Fruit fly (Drosophila melanogaster) whole organism, embryonic: ENCODE results near the gene Dhdds.

ENCODE experiments used
- Adf1 ChIP-seq: fragments of 200-800 bp; sonication (Bioruptor generic); IDR thresholded peaks from 2 replicates; pipeline ENCODE4 v1.3.6; 2022; ENCODE audit warnings: missing biosample characterization, missing genetic modification characterization
- Atf3 ChIP-seq: fragments of 200-800 bp; sonication (Bioruptor generic); optimal IDR thresholded peaks from 3 replicates; lab custom pipeline; 2016; ENCODE audit warnings: missing biosample characterization, missing genetic modification characterization
- CG10366 ChIP-seq: fragments of 200-800 bp; sonication (Bioruptor generic); IDR thresholded peaks from 2 replicates; pipeline ENCODE4 v1.3.6; 2022; ENCODE audit warnings: missing biosample characterization, missing genetic modification characterization
- CG15514 ChIP-seq: fragments of 200-800 bp; sonication (Bioruptor generic); optimal IDR thresholded peaks from 3 replicates; lab custom pipeline; 2017; ENCODE audit warnings: missing biosample characterization, missing genetic modification characterization, mild to moderate bottlenecking, moderate library complexity, missing genetic modification reagents
- CG17186 ChIP-seq: fragments of 200-800 bp; sonication (Bioruptor generic); optimal IDR thresholded peaks from 3 replicates; lab custom pipeline; 2017; ENCODE audit warnings: missing biosample characterization, missing genetic modification reagents, missing genetic modification characterization
- CG30403 ChIP-seq: fragments of 200-800 bp; sonication (Bioruptor generic); optimal IDR thresholded peaks from 3 replicates; lab custom pipeline; 2016; ENCODE audit warnings: missing biosample characterization, missing genetic modification characterization
- CG32532 ChIP-seq: fragments of 200-800 bp; sonication (Bioruptor generic); IDR thresholded peaks from 2 replicates; pipeline ENCODE4 v1.3.6; 2022; ENCODE audit warnings: missing biosample characterization, missing genetic modification characterization
- CG3281 ChIP-seq: fragments of 200-800 bp; sonication (Bioruptor generic); optimal IDR thresholded peaks from 3 replicates; lab custom pipeline; 2017; ENCODE audit warnings: missing biosample characterization, mild to moderate bottlenecking, missing genetic modification characterization
- CG3995 ChIP-seq: fragments of 200-800 bp; sonication (Bioruptor generic); optimal IDR thresholded peaks from 3 replicates; lab custom pipeline; 2016; ENCODE audit warnings: missing biosample characterization, missing genetic modification characterization
- CG6791 ChIP-seq: fragments of 200-800 bp; sonication (Bioruptor generic); IDR thresholded peaks from 3 replicates; pipeline ENCODE4 v1.3.6; 2022; ENCODE audit warnings: missing biosample characterization, missing genetic modification characterization; ENCODE audit not compliant: partially characterized antibody
- CG7556 ChIP-seq: fragments of 200-800 bp; sonication (Bioruptor generic); optimal IDR thresholded peaks from 2 replicates; lab custom pipeline; 2017; ENCODE audit warnings: missing biosample characterization, mild to moderate bottlenecking, missing genetic modification characterization
- CG7928 ChIP-seq: fragments of 200-800 bp; sonication (Bioruptor generic); optimal IDR thresholded peaks from 2 replicates; lab custom pipeline; 2017; ENCODE audit warnings: missing biosample characterization, mild to moderate bottlenecking, missing genetic modification characterization
- CG8290 ChIP-seq, 3 experiments: fragments of 200-800 bp; sonication (Bioruptor generic); optimal IDR thresholded peaks; 2 replicates each; lab custom pipeline; 2016 to 2019; ENCODE audit warnings: missing biosample characterization in 3 of 3, missing genetic modification characterization in 3 of 3, mild to moderate bottlenecking in 2 of 3, moderate library complexity in 1 of 3
- Dll ChIP-seq: fragments of 200-800 bp; sonication (Bioruptor generic); IDR thresholded peaks from 4 replicates; pipeline ENCODE4 v1.3.6; 2022; ENCODE audit warnings: missing biosample characterization, missing genetic modification characterization; ENCODE audit not compliant: partially characterized antibody
- Dref ChIP-seq: fragments of 200-800 bp; sonication (Bioruptor generic); IDR thresholded peaks from 2 replicates; pipeline ENCODE4 v1.3.6; 2022; ENCODE audit warnings: missing biosample characterization, missing genetic modification characterization
- E2f1 ChIP-seq: fragments of 200-800 bp; sonication (Bioruptor generic); IDR thresholded peaks from 2 replicates; pipeline ENCODE4 v1.3.6; 2022; ENCODE audit warnings: missing biosample characterization, missing genetic modification characterization
- Gug ChIP-seq: fragments of 200-800 bp; sonication (Bioruptor generic); IDR thresholded peaks from 4 replicates; pipeline ENCODE4 v1.3.6; 2022; ENCODE audit warnings: missing biosample characterization, missing genetic modification characterization
- HHEX ChIP-seq: fragments of 200-800 bp; sonication (Bioruptor generic); optimal IDR thresholded peaks from 3 replicates; lab custom pipeline; 2017; ENCODE audit warnings: missing biosample characterization, mild to moderate bottlenecking, missing genetic modification characterization, missing genetic modification reagents
- HmgZ ChIP-seq: fragments of 200-800 bp; sonication (Bioruptor generic); optimal IDR thresholded peaks from 2 replicates; lab custom pipeline; 2018; ENCODE audit warnings: missing biosample characterization, mild to moderate bottlenecking, missing genetic modification characterization
- MESR4 ChIP-seq: fragments of 200-800 bp; sonication (Bioruptor generic); optimal IDR thresholded peaks from 2 replicates; lab custom pipeline; 2018; ENCODE audit warnings: missing biosample characterization, mild to moderate bottlenecking, missing genetic modification characterization, moderate library complexity
- Mad ChIP-seq: fragments of 200-800 bp; sonication (Bioruptor generic); optimal IDR thresholded peaks from 2 replicates; lab custom pipeline; 2016; ENCODE audit warnings: missing biosample characterization, missing genetic modification characterization
- Pdp1 ChIP-seq, 2 experiments: fragments of 200-800 bp; sonication (Bioruptor generic); optimal IDR thresholded peaks; 3 replicates each; lab custom pipeline; 2016; ENCODE audit warnings: missing biosample characterization in 2 of 2, missing genetic modification characterization in 2 of 2, mild to moderate bottlenecking in 1 of 2, moderate library complexity in 1 of 2
- Ptx1 ChIP-seq: fragments of 200-800 bp; sonication (Bioruptor generic); IDR thresholded peaks from 2 replicates; pipeline ENCODE4 v1.3.6; 2022; ENCODE audit warnings: missing biosample characterization, missing genetic modification characterization
- bab2 ChIP-seq: fragments of 200-800 bp; sonication (Bioruptor generic); optimal IDR thresholded peaks from 2 replicates; lab custom pipeline; 2016; ENCODE audit warnings: missing biosample characterization, missing genetic modification characterization
- bsh ChIP-seq, 2 experiments: fragments of 200-800 bp; sonication (Bioruptor generic); optimal IDR thresholded peaks; 2 replicates each; lab custom pipeline; 2017 to 2018; ENCODE audit warnings: mild to moderate bottlenecking in 2 of 2, missing biosample characterization in 2 of 2, missing genetic modification characterization in 2 of 2, moderate library complexity in 1 of 2
- dysf ChIP-seq: fragments of 200-800 bp; sonication (Bioruptor generic); IDR thresholded peaks from 3 replicates; pipeline ENCODE4 v1.3.6; 2022; ENCODE audit warnings: missing biosample characterization, missing genetic modification characterization
- exex ChIP-seq: fragments of 200-800 bp; sonication (Bioruptor generic); optimal IDR thresholded peaks from 4 replicates; lab custom pipeline; 2018; ENCODE audit warnings: missing biosample characterization, mild to moderate bottlenecking, missing genetic modification characterization, moderate library complexity
- jing ChIP-seq: fragments of 200-800 bp; sonication (Bioruptor generic); optimal IDR thresholded peaks from 2 replicates; lab custom pipeline; 2018; ENCODE audit warnings: missing biosample characterization, mild to moderate bottlenecking, missing genetic modification characterization
- kay ChIP-seq: fragments of 200-800 bp; sonication (Bioruptor generic); optimal IDR thresholded peaks from 2 replicates; lab custom pipeline; 2016; ENCODE audit warnings: missing biosample characterization, missing genetic modification characterization
- lilli ChIP-seq: fragments of 200-800 bp; sonication (Bioruptor generic); optimal IDR thresholded peaks from 3 replicates; lab custom pipeline; 2016; ENCODE audit warnings: missing biosample characterization, missing genetic modification characterization
- nmo ChIP-seq: fragments of 200-800 bp; sonication (Bioruptor generic); optimal IDR thresholded peaks from 2 replicates; lab custom pipeline; 2018; ENCODE audit warnings: missing biosample characterization, mild to moderate bottlenecking, missing genetic modification characterization, moderate library complexity
- pfk ChIP-seq: fragments of 200-800 bp; sonication (Bioruptor generic); optimal IDR thresholded peaks from 2 replicates; lab custom pipeline; 2018; ENCODE audit warnings: missing biosample characterization, mild to moderate bottlenecking, missing genetic modification characterization, moderate library complexity
- phol ChIP-seq: fragments of 200-800 bp; sonication (Bioruptor generic); optimal IDR thresholded peaks from 3 replicates; lab custom pipeline; 2018; ENCODE audit warnings: missing biosample characterization, mild to moderate bottlenecking, missing genetic modification characterization, moderate library complexity
- prd ChIP-seq, 3 experiments: fragments of >200 bp in 2 of 3; fragments of 200-800 bp in 1 of 3; sonication (Bioruptor generic) in 1 of 3; optimal IDR thresholded peaks in 2 of 3; IDR thresholded peaks in 1 of 3; 2 replicates in 2 of 3; 3 replicates in 1 of 3; pipeline versions ENCODE4 v1.3.6 to Lab custom; 2017 to 2022; ENCODE audit warnings: missing biosample characterization in 1 of 3, missing genetic modification characterization in 1 of 3
- sc ChIP-seq, 3 experiments: fragments of >200 bp in 2 of 3; fragments of 200-800 bp in 1 of 3; sonication (Bioruptor generic) in 1 of 3; optimal IDR thresholded peaks; 2 replicates in 2 of 3; 3 replicates in 1 of 3; lab custom pipeline; 2017; ENCODE audit warnings: mild to moderate bottlenecking in 1 of 3, missing biosample characterization in 1 of 3, missing genetic modification characterization in 1 of 3, missing genetic modification reagents in 1 of 3
- sens ChIP-seq: fragments of 200-800 bp; sonication (Bioruptor generic); peaks from one replicate; lab custom pipeline; 2016; ENCODE audit warnings: missing biosample characterization, missing genetic modification characterization
- tll ChIP-seq, 2 experiments: fragments of 200-800 bp in 1 of 2; fragments of >200 bp in 1 of 2; sonication (Bioruptor generic) in 1 of 2; optimal IDR thresholded peaks; 2 replicates each; lab custom pipeline; 2017 to 2019; ENCODE audit warnings: missing biosample characterization in 2 of 2, missing genetic modification characterization in 2 of 2, mild to moderate bottlenecking in 1 of 2, moderate library complexity in 1 of 2
- vvl ChIP-seq: fragments of 200-800 bp; sonication (Bioruptor generic); IDR thresholded peaks from 2 replicates; pipeline ENCODE4 v1.3.6; 2022; ENCODE audit warnings: missing biosample characterization, missing genetic modification characterization

Gene Dhdds

dm6 chrX:7909482-7909881, 23.7 kb downstream of the Dhdds start (continued):
- TF ChIP-seq CG32532 (GFP tag; lab: Robert Waterston, UW) (peak; percentile 51; the same call in 1 of the 2 replicates), Mad (GFP tag; lab: Kevin White, UChicago) (no peak), CG30403 (peak; percentile 24), bsh (GFP tag; optimal IDR thresholded peaks at IDR 0.05; lab: Kevin White, UChicago) (peak in 1 of 2 experiments; percentile 29), jing (GFP tag; lab: Kevin White, UChicago) (no peak), HHEX (GFP tag; lab: Kevin White, UChicago) (peak; percentile 22), CG8290 (GFP tag; optimal IDR thresholded peaks at IDR 0.05; lab: Kevin White, UChicago) (no peak), CG8290 (tag; optimal IDR thresholded peaks at IDR 0.05; lab: Kevin White, UChicago) (no peak), kay (GFP tag; lab: Kevin White, UChicago) (no peak), Ptx1 (peak; percentile 42; the same call in 1 of the 2 replicates), sc (optimal IDR thresholded peaks at IDR 0.05; lab: Kevin White, UChicago) (no peak), sc (GFP tag; optimal IDR thresholded peaks at IDR 0.05; lab: Kevin White, UChicago) (no peak), Atf3 (GFP tag; lab: Kevin White, UChicago) (no peak), sens (GFP tag; lab: Kevin White, UChicago) (peak; percentile 74), E2f1 (GFP tag; lab: Robert Waterston, UW) (peak; percentile 34; the same call in 1 of the 2 replicates), HmgZ (tag; lab: Kevin White, UChicago) (peak; percentile 10), CG3281 (GFP tag; lab: Kevin White, UChicago) (peak; percentile 14), nmo (peak; percentile 17), vvl (GFP tag; lab: Robert Waterston, UW) (peak; percentile 24; the same call in 1 of the 2 replicates), CG7928 (GFP tag; lab: Kevin White, UChicago) (no peak), lilli (no peak), Gug (GFP tag; lab: Robert Waterston, UW) (no peak), MESR4 (GFP tag; lab: Kevin White, UChicago) (no peak), exex (tag; lab: Kevin White, UChicago) (no peak), Dll (no peak), CG17186 (GFP tag; lab: Kevin White, UChicago) (no peak), CG15514 (GFP tag; lab: Kevin White, UChicago) (peak; percentile 32), tll (GFP tag; optimal IDR thresholded peaks at IDR 0.05; lab: Kevin White, UChicago) (no peak), pfk (GFP tag; lab: Kevin White, UChicago) (no peak), Adf1 (GFP tag; lab: Robert Waterston, UW) (no peak), phol (tag; lab: Kevin White, UChicago) (peak; percentile 30), prd (optimal IDR thresholded peaks at IDR 0.05; lab: Kevin White, UChicago) (no peak), prd (GFP tag; IDR thresholded peaks at IDR 0.05; lab: Robert Waterston, UW) (peak; percentile 56), CG6791 (no peak), dysf (GFP tag; lab: Robert Waterston, UW) (peak; percentile 60), CG7556 (GFP tag; lab: Kevin White, UChicago) (peak; percentile 20), Pdp1 (GFP tag; optimal IDR thresholded peaks at IDR 0.05; lab: Kevin White, UChicago) (peak in 1 of 2 experiments; percentile 9), bab2 (GFP tag; lab: Kevin White, UChicago) (peak; percentile 13)
- TF ChIP-seq, all 482 proteins: peak for 73

dm6 chrX:7909069-7909389, 24.1 kb downstream of the Dhdds start:
- TF ChIP-seq CG3995 (GFP tag; lab: Kevin White, UChicago) (no peak), CG10366 (GFP tag; lab: Robert Waterston, UW) (no peak), Adf1 (GFP tag; lab: Robert Waterston, UW) (peak; percentile 5), Dref (GFP tag; lab: Robert Waterston, UW) (0 out of 2 replicates have a peak, but pooled peaks have one; percentile 1)
